Worm (Caenorhabditis elegans) whole organism, early embryonic: Measurements from ENCODE around the gene F13A7.12.

ENCODE experiments used
- B0310.2 ChIP-seq: sonication (generic microtip); optimal IDR thresholded peaks from 2 replicates; lab custom pipeline; 2016; ENCODE audit warnings: mild to moderate bottlenecking, missing genetic modification characterization, missing compliant biosample characterization
- F13C5.2 ChIP-seq: sonication (generic microtip); optimal IDR thresholded peaks from 2 replicates; lab custom pipeline; 2017; ENCODE audit warnings: mild to moderate bottlenecking, missing genetic modification characterization, inconsistent platforms, missing compliant biosample characterization
- aly-1 ChIP-seq: sonication (generic microtip); optimal IDR thresholded peaks from 2 replicates; lab custom pipeline; 2016; ENCODE audit warnings: missing genetic modification characterization, missing compliant biosample characterization
- ama-1 ChIP-seq: fragments of 150-350 bp; optimal IDR thresholded peaks from 2 replicates; lab custom pipeline; 2014
- ceh-13 ChIP-seq: fragments of 200-800 bp; sonication (Bioruptor generic); optimal IDR thresholded peaks from 2 replicates; lab custom pipeline; 2018; ENCODE audit warnings: mild to moderate bottlenecking, missing genetic modification characterization, missing compliant biosample characterization
- ceh-36 ChIP-seq: sonication (generic microtip); optimal IDR thresholded peaks from 2 replicates; lab custom pipeline; 2016; ENCODE audit warnings: missing genetic modification characterization, inconsistent platforms, missing compliant biosample characterization
- ets-7 ChIP-seq: sonication (generic microtip); optimal IDR thresholded peaks from 2 replicates; lab custom pipeline; 2016; ENCODE audit warnings: missing genotype, missing genetic modification characterization, missing compliant biosample characterization
- hmbx-1 ChIP-seq: sonication (generic microtip); optimal IDR thresholded peaks from 2 replicates; lab custom pipeline; 2016; ENCODE audit warnings: mild to moderate bottlenecking, missing genetic modification characterization, missing compliant biosample characterization
- pes-1 ChIP-seq: fragments of 200-800 bp; sonication (Bioruptor generic); IDR thresholded peaks from 2 replicates; pipeline ENCODE4 v1.3.6; 2022; ENCODE audit warnings: missing genetic modification reagents, missing genetic modification characterization, missing compliant biosample characterization
- scrt-1 ChIP-seq: fragments of 200-800 bp; sonication (Bioruptor generic); IDR thresholded peaks from 2 replicates; pipeline ENCODE4 v1.3.6; 2022; ENCODE audit warnings: missing genetic modification characterization, missing compliant biosample characterization
- sea-1 ChIP-seq: fragments of 200-800 bp; sonication (Bioruptor generic); conservative IDR thresholded peaks from 2 replicates; pipeline ENCODE4 v1.3.6; 2022; ENCODE audit warnings: missing genetic modification characterization, missing compliant biosample characterization
- tra-4 ChIP-seq: sonication (generic microtip); optimal IDR thresholded peaks from 2 replicates; lab custom pipeline; 2017; ENCODE audit warnings: missing genetic modification characterization, missing compliant biosample characterization

DNA sequence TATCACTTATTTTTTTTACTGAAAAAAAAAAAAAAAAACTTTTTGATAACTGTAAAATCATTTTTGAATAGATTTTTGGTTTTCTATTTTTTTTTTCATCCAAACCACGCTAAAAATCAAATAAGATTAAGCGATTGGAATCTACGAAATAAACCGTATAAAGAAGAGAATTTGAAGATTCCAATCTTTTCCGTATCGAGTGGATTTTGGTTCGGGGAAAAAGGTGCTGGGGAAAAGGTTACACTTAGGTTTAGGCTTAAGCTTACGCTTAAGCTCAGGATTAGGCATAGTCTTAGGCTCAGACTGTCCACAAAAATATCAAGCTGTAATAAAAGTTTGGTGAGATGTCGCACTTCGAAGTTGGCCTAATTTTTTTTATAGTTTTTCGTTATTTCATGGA is at the start of gene F13A7.12:
- TF ChIP-seq B0310.2 (tag; lab: Kevin White, UChicago) (no peak), pes-1 (GFP tag; lab: Robert Waterston, UW) (no peak), ceh-36 (tag; lab: Kevin White, UChicago) (no peak), ama-1 (lab: Kevin White, UChicago) (no peak), tra-4 (tag; lab: Kevin White, UChicago) (no peak), scrt-1 (GFP tag; lab: Robert Waterston, UW) (no peak), F13C5.2 (tag; lab: Kevin White, UChicago) (no peak), hmbx-1 (no peak), ceh-13 (GFP tag; lab: Kevin White, UChicago) (no peak), sea-1 (GFP tag; lab: Robert Waterston, UW) (no peak), aly-1 (tag; lab: Kevin White, UChicago) (no peak), ets-7 (tag; lab: Kevin White, UChicago) (no peak)
